Fruit fly (Drosophila melanogaster) whole organism, embryonic: ENCODE measurements around the gene CG3349.
A peak's percentile ranks its signal among the peaks of the same experiment; 100 is the strongest.

Source experiments
- B-H2 ChIP-seq: fragments of 200-800 bp; sonication (Bioruptor generic); optimal IDR thresholded peaks from 2 replicates; lab custom pipeline; 2018; ENCODE audit warnings: missing biosample characterization, mild to moderate bottlenecking, missing genetic modification characterization
- C15 ChIP-seq: fragments of 200-800 bp; sonication (Bioruptor generic); IDR thresholded peaks from 3 replicates; pipeline ENCODE4 v1.3.6; 2022; ENCODE audit warnings: missing biosample characterization, missing genetic modification characterization
- CG11093 ChIP-seq: fragments of 200-800 bp; sonication (Bioruptor generic); IDR thresholded peaks from 3 replicates; pipeline ENCODE4 v1.3.6; 2022; ENCODE audit warnings: missing biosample characterization, missing genetic modification characterization
- CG11723 ChIP-seq: fragments of 200-800 bp; sonication (Bioruptor generic); optimal IDR thresholded peaks from 2 replicates; lab custom pipeline; 2017; ENCODE audit warnings: missing biosample characterization, mild to moderate bottlenecking, missing genetic modification characterization
- CG12942 ChIP-seq: fragments of 200-800 bp; sonication (Bioruptor generic); optimal IDR thresholded peaks from 3 replicates; lab custom pipeline; 2016; ENCODE audit warnings: missing biosample characterization, missing genetic modification characterization
- CG13424 ChIP-seq: fragments of 200-800 bp; sonication (Bioruptor generic); optimal IDR thresholded peaks from 2 replicates; lab custom pipeline; 2019; ENCODE audit warnings: missing biosample characterization, mild to moderate bottlenecking, missing genetic modification characterization, moderate library complexity
- CG15601 ChIP-seq: fragments of 200-800 bp; sonication (Bioruptor generic); optimal IDR thresholded peaks from 3 replicates; lab custom pipeline; 2019; ENCODE audit warnings: missing biosample characterization, mild to moderate bottlenecking, missing genetic modification characterization, moderate library complexity
- CG1603 ChIP-seq: fragments of 200-800 bp; sonication (Bioruptor generic); optimal IDR thresholded peaks from 2 replicates; lab custom pipeline; 2019; ENCODE audit warnings: missing biosample characterization, mild to moderate bottlenecking, missing genetic modification characterization, moderate library complexity
- CG17328 ChIP-seq: fragments of 200-800 bp; sonication (Bioruptor generic); IDR thresholded peaks from 2 replicates; pipeline ENCODE4 v1.3.6; 2022; ENCODE audit warnings: missing biosample characterization, missing genetic modification characterization
- CG18476 ChIP-seq: fragments of 200-800 bp; sonication (Bioruptor generic); optimal IDR thresholded peaks from 2 replicates; lab custom pipeline; 2016; ENCODE audit warnings: missing biosample characterization, mild to moderate bottlenecking, missing genetic modification characterization
- CG18619 ChIP-seq: fragments of 200-800 bp; sonication (Bioruptor generic); optimal IDR thresholded peaks from 3 replicates; lab custom pipeline; 2017; ENCODE audit warnings: missing biosample characterization, mild to moderate bottlenecking, missing genetic modification characterization
- CG2116 ChIP-seq: fragments of 200-800 bp; sonication (Bioruptor generic); optimal IDR thresholded peaks from 3 replicates; lab custom pipeline; 2018; ENCODE audit warnings: missing biosample characterization, mild to moderate bottlenecking, missing genetic modification characterization
- CG30431 ChIP-seq: fragments of 200-800 bp; sonication (Bioruptor generic); optimal IDR thresholded peaks from 2 replicates; lab custom pipeline; 2017; ENCODE audit warnings: missing biosample characterization, missing genetic modification characterization
- CG31224 ChIP-seq: fragments of 200-800 bp; sonication (Bioruptor generic); IDR thresholded peaks from 2 replicates; pipeline ENCODE4 v1.3.6; 2022; ENCODE audit warnings: missing biosample characterization, missing genetic modification characterization
- CG31365 ChIP-seq: fragments of 200-800 bp; sonication (Bioruptor generic); optimal IDR thresholded peaks from 2 replicates; lab custom pipeline; 2018; ENCODE audit warnings: missing biosample characterization, mild to moderate bottlenecking, missing genetic modification characterization
- CG31441 ChIP-seq: fragments of 200-800 bp; sonication (Bioruptor generic); IDR thresholded peaks from 2 replicates; pipeline ENCODE4 v1.3.6; 2022; ENCODE audit warnings: missing biosample characterization, missing genetic modification characterization
- CG43689 ChIP-seq: fragments of 200-800 bp; sonication (Bioruptor generic); IDR thresholded peaks from 2 replicates; pipeline ENCODE4 v1.3.6; 2022; ENCODE audit warnings: missing biosample characterization, missing genetic modification characterization
- CG8924 ChIP-seq: fragments of 200-800 bp; optimal IDR thresholded peaks from 3 replicates; lab custom pipeline; 2019; ENCODE audit warnings: missing biosample characterization, mild to moderate bottlenecking, missing genetic modification characterization, moderate library complexity
- CG9609 ChIP-seq: fragments of 200-800 bp; sonication (Bioruptor generic); optimal IDR thresholded peaks from 3 replicates; lab custom pipeline; 2016; ENCODE audit warnings: missing biosample characterization, missing genetic modification characterization
- CG9817 ChIP-seq: fragments of 200-800 bp; sonication (Bioruptor generic); optimal IDR thresholded peaks from 2 replicates; lab custom pipeline; 2018; ENCODE audit warnings: missing biosample characterization, mild to moderate bottlenecking, missing genetic modification characterization, moderate library complexity
- CrebB ChIP-seq: fragments of 200-800 bp; sonication (Bioruptor generic); optimal IDR thresholded peaks from 3 replicates; lab custom pipeline; 2018; ENCODE audit warnings: missing biosample characterization, mild to moderate bottlenecking, missing genetic modification characterization
- Gsc ChIP-seq: fragments of 200-800 bp; sonication (Bioruptor generic); IDR thresholded peaks from 2 replicates; pipeline ENCODE4 v1.3.6; 2022; ENCODE audit warnings: missing biosample characterization, missing genetic modification characterization
- HLH4C ChIP-seq: fragments of 200-800 bp; sonication (Bioruptor generic); IDR thresholded peaks from 3 replicates; pipeline ENCODE4 v1.3.6; 2022; ENCODE audit warnings: missing biosample characterization, missing genetic modification characterization; ENCODE audit not compliant: partially characterized antibody
- HLH54F ChIP-seq: fragments of 200-800 bp; sonication (Bioruptor generic); optimal IDR thresholded peaks from 3 replicates; lab custom pipeline; 2016; ENCODE audit warnings: missing biosample characterization, missing genetic modification characterization
- Hr51 ChIP-seq, 2 experiments: fragments of 200-800 bp; sonication (Bioruptor generic); optimal IDR thresholded peaks; 2 replicates in 1 of 2; 3 replicates in 1 of 2; lab custom pipeline; 2016 to 2018; ENCODE audit warnings: missing biosample characterization in 2 of 2, missing genetic modification characterization in 2 of 2, mild to moderate bottlenecking in 1 of 2, moderate library complexity in 1 of 2
- Lpt ChIP-seq: fragments of >200 bp; optimal IDR thresholded peaks from 2 replicates; lab custom pipeline; 2018; ENCODE audit warnings: missing biosample characterization, missing genetic modification characterization
- Opbp ChIP-seq: fragments of 200-800 bp; sonication (Bioruptor generic); IDR thresholded peaks from 3 replicates; pipeline ENCODE4 v1.3.6; 2022; ENCODE audit warnings: missing biosample characterization, missing genetic modification characterization; ENCODE audit not compliant: partially characterized antibody
- Optix ChIP-seq: fragments of 200-800 bp; sonication (Bioruptor generic); IDR thresholded peaks from 3 replicates; pipeline ENCODE4 v1.3.6; 2022; ENCODE audit warnings: missing biosample characterization, missing genetic modification characterization
- PHDP ChIP-seq: fragments of 200-800 bp; sonication (Bioruptor generic); optimal IDR thresholded peaks from 3 replicates; lab custom pipeline; 2018; ENCODE audit warnings: missing biosample characterization, mild to moderate bottlenecking, missing genetic modification characterization, moderate library complexity
- Rfx ChIP-seq: fragments of 200-800 bp; sonication (Bioruptor generic); IDR thresholded peaks from 2 replicates; pipeline ENCODE4 v1.3.6; 2022; ENCODE audit warnings: missing biosample characterization, missing genetic modification characterization
- Six4 ChIP-seq: fragments of 200-800 bp; sonication (Bioruptor generic); optimal IDR thresholded peaks from 2 replicates; lab custom pipeline; 2016; ENCODE audit warnings: missing biosample characterization, missing genetic modification characterization
- TFAM ChIP-seq: fragments of 200-800 bp; sonication (Bioruptor generic); optimal IDR thresholded peaks from 2 replicates; lab custom pipeline; 2017; ENCODE audit warnings: missing biosample characterization, missing genetic modification characterization, inconsistent platforms
- Tbp ChIP-seq: fragments of >200 bp; optimal IDR thresholded peaks from 2 replicates; lab custom pipeline; 2018; ENCODE audit warnings: missing biosample characterization, missing genetic modification characterization
- ase ChIP-seq: fragments of 200-800 bp; sonication (Bioruptor generic); IDR thresholded peaks from 3 replicates; pipeline ENCODE4 v1.3.6; 2022; ENCODE audit warnings: missing biosample characterization, missing genetic modification characterization
- bsh ChIP-seq, 2 experiments: fragments of 200-800 bp; sonication (Bioruptor generic); optimal IDR thresholded peaks; 2 replicates each; lab custom pipeline; 2017 to 2018; ENCODE audit warnings: mild to moderate bottlenecking in 2 of 2, missing biosample characterization in 2 of 2, missing genetic modification characterization in 2 of 2, moderate library complexity in 1 of 2
- en ChIP-seq: fragments of 200-800 bp; sonication (Bioruptor generic); optimal IDR thresholded peaks from 2 replicates; lab custom pipeline; 2016; ENCODE audit warnings: missing biosample characterization, missing genetic modification characterization
- eve ChIP-seq, 2 experiments: fragments of >200 bp; optimal IDR thresholded peaks; 2 replicates each; lab custom pipeline; 2017; ENCODE audit warnings: missing biosample characterization in 2 of 2, missing genetic modification characterization in 2 of 2
- fd64A ChIP-seq: fragments of 200-800 bp; sonication (Bioruptor generic); optimal IDR thresholded peaks from 3 replicates; lab custom pipeline; 2018; ENCODE audit warnings: missing biosample characterization, mild to moderate bottlenecking, missing genetic modification characterization
- gcm ChIP-seq: fragments of 200-800 bp; sonication (Bioruptor generic); optimal IDR thresholded peaks from 2 replicates; lab custom pipeline; 2019; ENCODE audit warnings: missing biosample characterization, mild to moderate bottlenecking, missing genetic modification characterization, moderate library complexity
- grau ChIP-seq: fragments of 200-800 bp; optimal IDR thresholded peaks from 3 replicates; lab custom pipeline; 2019; ENCODE audit warnings: missing biosample characterization, mild to moderate bottlenecking, missing genetic modification characterization, moderate library complexity
- jigr1 ChIP-seq: fragments of 200-800 bp; sonication (Bioruptor generic); IDR thresholded peaks from 3 replicates; pipeline ENCODE4 v1.3.6; 2022; ENCODE audit warnings: missing biosample characterization, missing genetic modification characterization
- odd ChIP-seq: fragments of 200-800 bp; sonication (Bioruptor generic); optimal IDR thresholded peaks from 2 replicates; lab custom pipeline; 2017; ENCODE audit warnings: missing biosample characterization, mild to moderate bottlenecking, missing genetic modification characterization
- otp ChIP-seq: fragments of 200-800 bp; sonication (Bioruptor generic); IDR thresholded peaks from 3 replicates; pipeline ENCODE4, ENCODE4 v1.3.6; 2022; ENCODE audit warnings: missing biosample characterization, missing genetic modification characterization
- peb ChIP-seq: fragments of 200-800 bp; sonication (Bioruptor generic); IDR thresholded peaks from 2 replicates; pipeline ENCODE4 v1.3.6; 2022; ENCODE audit warnings: missing biosample characterization, missing genetic modification characterization
- psq ChIP-seq: fragments of 200-800 bp; sonication (Bioruptor generic); optimal IDR thresholded peaks from 2 replicates; lab custom pipeline; 2017; ENCODE audit warnings: missing biosample characterization, missing genetic modification characterization
- sd ChIP-seq: fragments of 200-800 bp; sonication (Bioruptor generic); optimal IDR thresholded peaks from 3 replicates; lab custom pipeline; 2018; ENCODE audit warnings: missing biosample characterization, mild to moderate bottlenecking, missing genetic modification characterization, moderate library complexity
- sens-2 ChIP-seq: fragments of 200-800 bp; sonication (Bioruptor generic); IDR thresholded peaks from 2 replicates; pipeline ENCODE4 v1.3.6; 2022; ENCODE audit warnings: missing biosample characterization, missing genetic modification characterization
- sima ChIP-seq: fragments of 200-800 bp; sonication (Bioruptor generic); optimal IDR thresholded peaks from 2 replicates; lab custom pipeline; 2016; ENCODE audit warnings: missing biosample characterization, missing genetic modification characterization
- sob ChIP-seq: fragments of 200-800 bp; sonication (Bioruptor generic); IDR thresholded peaks from 2 replicates; pipeline ENCODE4 v1.3.6; 2022; ENCODE audit warnings: missing biosample characterization, missing genetic modification characterization
- tgo ChIP-seq: fragments of 200-800 bp; sonication (Bioruptor generic); IDR thresholded peaks from 3 replicates; pipeline ENCODE4 v1.3.6; 2022; ENCODE audit warnings: missing biosample characterization, missing genetic modification characterization
- tup ChIP-seq: fragments of 200-800 bp; sonication (Bioruptor generic); optimal IDR thresholded peaks from 2 replicates; lab custom pipeline; 2016; ENCODE audit warnings: missing biosample characterization, mild to moderate bottlenecking, missing genetic modification characterization, moderate library complexity
- zfh1 ChIP-seq: fragments of 200-800 bp; sonication (Bioruptor generic); IDR thresholded peaks from 3 replicates; pipeline ENCODE4 v1.3.6; 2022; ENCODE audit warnings: missing biosample characterization, missing genetic modification characterization

CG3349 gene

DNA sequence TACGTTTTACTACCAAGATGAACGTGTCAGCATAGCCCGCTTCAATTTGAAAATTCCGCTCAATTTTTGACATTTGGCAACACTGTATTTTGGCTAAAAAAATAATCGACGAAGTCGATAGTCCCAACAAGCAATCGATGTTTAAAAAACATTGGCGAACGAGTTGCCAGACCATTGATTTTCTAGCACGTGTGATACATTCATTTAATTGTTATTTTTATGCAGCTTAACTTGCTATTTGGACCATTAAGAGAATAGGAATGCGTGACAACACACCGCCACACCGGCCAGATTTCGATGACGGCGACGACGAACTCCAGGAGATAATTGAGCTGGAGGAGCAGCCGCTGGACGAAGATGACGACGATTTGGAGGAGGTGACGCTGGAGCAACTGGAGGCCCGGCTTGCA is 3.3 kb downstream of the CG3349 start, which contains the start of gene CG5114 (continued):
- TF ChIP-seq sens-2 (GFP tag; lab: Robert Waterston, UW) = no peak
- TF ChIP-seq CG43689 = no peak
- no peak for TF ChIP-seq CG31224 (GFP tag; lab: Robert Waterston, UW)
- peak; percentile 78 for TF ChIP-seq Rfx (GFP tag; lab: Robert Waterston, UW)
- no peak; the same call in 2 of the 3 replicates for TF ChIP-seq ase (GFP tag; lab: Robert Waterston, UW)
- no peak for TF ChIP-seq TFAM
- TF ChIP-seq tup (GFP tag; lab: Kevin White, UChicago) = no peak
- peak; percentile 55 for TF ChIP-seq CrebB (tag; lab: Kevin White, UChicago)
- 0 out of 3 replicates have a peak, but pooled peaks have one; percentile 50 for TF ChIP-seq zfh1 (GFP tag; lab: Robert Waterston, UW)
- no peak for TF ChIP-seq Six4 (GFP tag; lab: Kevin White, UChicago)
- TF ChIP-seq CG11093 (GFP tag; lab: Robert Waterston, UW) = no peak
- TF ChIP-seq en (GFP tag; lab: Kevin White, UChicago) = peak; percentile 2
- TF ChIP-seq CG13424 (tag; lab: Kevin White, UChicago) = peak; percentile 20
- TF ChIP-seq CG2116 (GFP tag; lab: Kevin White, UChicago) = peak; percentile 91
- TF ChIP-seq Gsc (GFP tag; lab: Robert Waterston, UW) = no peak
- no peak for TF ChIP-seq eve (GFP tag; optimal IDR thresholded peaks at IDR 0.05; lab: Kevin White, UChicago)
- no peak for TF ChIP-seq sima (GFP tag; lab: Kevin White, UChicago)
- peak; percentile 55 for TF ChIP-seq grau (tag; lab: Kevin White, UChicago)
- no peak for TF ChIP-seq Optix
- no peak for TF ChIP-seq Hr51 (GFP tag; optimal IDR thresholded peaks at IDR 0.05; lab: Kevin White, UChicago)
- TF ChIP-seq CG11723 (GFP tag; lab: Kevin White, UChicago) = no peak
- peak; percentile 22 for TF ChIP-seq CG9817
- TF ChIP-seq otp (GFP tag; lab: Robert Waterston, UW) = no peak
- TF ChIP-seq CG15601 (tag; lab: Kevin White, UChicago) = peak; percentile 6
- peak; percentile 94 for TF ChIP-seq Opbp (GFP tag; lab: Robert Waterston, UW)
- TF ChIP-seq HLH54F (GFP tag; lab: Kevin White, UChicago) = peak; percentile 36
- no peak for TF ChIP-seq CG18619 (GFP tag; lab: Kevin White, UChicago)
- no peak for TF ChIP-seq C15 (GFP tag; lab: Robert Waterston, UW)
- TF ChIP-seq PHDP = peak; percentile 31
- TF ChIP-seq jigr1 (GFP tag; lab: Robert Waterston, UW) = no peak
- TF ChIP-seq bsh (GFP tag; optimal IDR thresholded peaks at IDR 0.05; lab: Kevin White, UChicago) = peak in 1 of 2 experiments; percentile 17
- no peak for TF ChIP-seq CG31441 (GFP tag; lab: Robert Waterston, UW)
- TF ChIP-seq CG12942 = no peak
- no peak for TF ChIP-seq psq (GFP tag; lab: Kevin White, UChicago)
- no peak for TF ChIP-seq Tbp (GFP tag; lab: Kevin White, UChicago)
- TF ChIP-seq gcm (GFP tag; lab: Kevin White, UChicago) = peak; percentile 17
- TF ChIP-seq odd (GFP tag; lab: Kevin White, UChicago) = no peak
- TF ChIP-seq HLH4C = peak; percentile 77; the same call in 2 of the 3 replicates
- peak; percentile 88 for TF ChIP-seq CG1603 (tag; lab: Kevin White, UChicago)
- TF ChIP-seq sd (tag; lab: Kevin White, UChicago) = peak; percentile 39
- TF ChIP-seq CG31365 (tag; lab: Kevin White, UChicago) = no peak
- 0 out of 2 replicates have a peak, but pooled peaks have one; percentile 24 for TF ChIP-seq CG17328 (GFP tag; lab: Robert Waterston, UW)
- no peak for TF ChIP-seq tgo (GFP tag; lab: Robert Waterston, UW)
- TF ChIP-seq peb (GFP tag; lab: Robert Waterston, UW) = 0 out of 2 replicates have a peak, but pooled peaks have one; percentile 27
- TF ChIP-seq Lpt = no peak
- peak; percentile 41 for TF ChIP-seq CG9609 (GFP tag; lab: Kevin White, UChicago)
- peak; percentile 52 for TF ChIP-seq CG8924 (tag; lab: Kevin White, UChicago)
- TF ChIP-seq B-H2 (GFP tag; lab: Kevin White, UChicago) = peak; percentile 84
- TF ChIP-seq sob (GFP tag; lab: Robert Waterston, UW) = peak; percentile 63; the same call in 1 of the 2 replicates
- no peak for TF ChIP-seq fd64A (GFP tag; lab: Kevin White, UChicago)
- TF ChIP-seq CG18476 (GFP tag; lab: Kevin White, UChicago) = no peak
- no peak for TF ChIP-seq CG30431
